Fruit fly (Drosophila melanogaster): Measurements from ENCODE around the gene Pgam5.

The Pgam5 gene

dm6 chrX:1873515-1874126 lies at the start of gene Pgam5, which contains the start of gene Vps26 (continued):
- TF ChIP-seq CG30020 (tag; optimal IDR thresholded peaks at IDR 0.05) (peak; percentile 48), h (optimal IDR thresholded peaks at IDR 0.05) (no peak), Elba2 (GFP tag; optimal IDR thresholded peaks at IDR 0.05) (peak; percentile 83), CG32772 (GFP tag; IDR thresholded peaks at IDR 0.05) (0 out of 2 replicates have a peak, but pooled peaks have one; percentile 28), D19A (tag; optimal IDR thresholded peaks at IDR 0.05) (no peak)

DNA sequence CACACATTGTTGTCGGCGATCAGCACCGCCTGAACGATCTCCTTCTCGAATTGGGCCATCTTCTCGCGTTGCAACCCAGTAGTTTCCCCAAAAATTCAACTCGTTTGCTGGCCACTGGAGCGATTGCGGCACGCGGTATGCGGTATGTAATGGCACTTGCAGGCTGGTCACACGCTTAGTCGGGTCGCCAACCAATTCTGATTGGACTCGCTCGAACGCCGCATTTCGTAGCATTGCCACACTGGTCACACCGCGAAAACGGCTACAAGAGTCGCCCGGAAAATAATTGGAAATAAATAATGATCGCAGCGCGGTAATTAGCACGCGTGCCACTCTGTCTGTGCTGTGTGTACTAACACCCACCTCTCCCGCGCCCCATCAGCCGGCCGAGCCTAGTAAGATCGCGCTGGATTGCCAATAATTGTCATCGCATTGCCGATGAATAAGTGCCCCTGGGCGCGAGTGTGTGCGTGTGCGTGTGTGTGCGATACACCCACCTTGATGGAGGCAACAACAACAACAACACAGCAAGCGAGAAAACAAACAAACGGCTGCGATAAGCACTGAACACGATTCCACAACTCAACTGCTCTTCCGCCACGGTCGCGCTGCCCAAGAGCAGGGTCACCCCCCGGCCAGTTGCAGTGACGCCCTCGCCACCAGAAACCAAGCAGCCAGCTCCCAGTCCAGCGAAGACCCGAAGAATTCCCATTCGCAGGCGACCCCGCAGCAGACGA lies 49.6 kb upstream of the Pgam5 start, which contains the start of the genes eIF2Bepsilon and Ocrl:
Gene eIF2Bepsilon, minus strand, starts transcription at position 110 of the 737 bp plus-strand sequence.
Gene Ocrl, plus strand, starts transcription at position 217 of the 737 bp plus-strand sequence.
- TF ChIP-seq z (GFP tag; IDR thresholded peaks at IDR 0.05) (no peak), cg (GFP tag; optimal IDR thresholded peaks at IDR 0.05) (peak; percentile 87), HmgD (GFP tag; optimal IDR thresholded peaks at IDR 0.05) (peak; percentile 73), pita (GFP tag; optimal IDR thresholded peaks at IDR 0.05) (peak; percentile 73), CrebB (tag; optimal IDR thresholded peaks at IDR 0.05) (no peak), Fer1 (GFP tag; optimal IDR thresholded peaks at IDR 0.05) (peak; percentile 53), amos (GFP tag; IDR thresholded peaks at IDR 0.05; ENCODE audit: partially characterized antibody) (peak; percentile 46), HLH4C (GFP tag; IDR thresholded peaks at IDR 0.05; ENCODE audit: partially characterized antibody) (0 out of 3 replicates have a peak, but pooled peaks have one; percentile 28), bab2 (GFP tag; optimal IDR thresholded peaks at IDR 0.05) (no peak), CG31441 (GFP tag; IDR thresholded peaks at IDR 0.05) (no peak), GATAe (GFP tag; conservative IDR thresholded peaks at IDR 0.05) (no peak), CTCF (GFP tag; optimal IDR thresholded peaks at IDR 0.05) (peak; percentile 36), Dp (GFP tag; optimal IDR thresholded peaks at IDR 0.05) (peak; percentile 55), seq (GFP tag; IDR thresholded peaks at IDR 0.05) (no peak), CG10274 (GFP tag; optimal IDR thresholded peaks at IDR 0.05) (peak; percentile 59), Mad (GFP tag; optimal IDR thresholded peaks at IDR 0.05) (peak; percentile 4), CG14860 (GFP tag; IDR thresholded peaks at IDR 0.05; ENCODE audit: partially characterized antibody) (no peak), CG33213 (GFP tag; optimal IDR thresholded peaks at IDR 0.05) (peak; percentile 53), Lhr (GFP tag; optimal IDR thresholded peaks at IDR 0.05) (peak; percentile 83), Deaf1 (tag; optimal IDR thresholded peaks at IDR 0.05) (peak; percentile 63), CG10543 (GFP tag; optimal IDR thresholded peaks at IDR 0.05) (peak; percentile 28), mirr (GFP tag; optimal IDR thresholded peaks at IDR 0.05) (peak; percentile 33), nerfin-1 (tag; optimal IDR thresholded peaks at IDR 0.05) (peak; percentile 49), CG30403 (GFP tag; optimal IDR thresholded peaks at IDR 0.05) (peak; percentile 4), Rfx (GFP tag; IDR thresholded peaks at IDR 0.05) (0 out of 2 replicates have a peak, but pooled peaks have one; percentile 9), insv (GFP tag; optimal IDR thresholded peaks at IDR 0.05) (peak; percentile 93 to 99), CG12391 (tag; optimal IDR thresholded peaks at IDR 0.05) (peak; percentile 33), CG2120 (GFP tag; optimal IDR thresholded peaks at IDR 0.05) (peak; percentile 0), row (GFP tag; IDR thresholded peaks at IDR 0.05) (peak; percentile 23; the same call in 1 of the 3 replicates), Bdp1 (GFP tag; optimal IDR thresholded peaks at IDR 0.05) (peak; percentile 7), nmo (GFP tag; optimal IDR thresholded peaks at IDR 0.05) (peak; percentile 39), sens (GFP tag) (peak; percentile 20), MBD-R2 (GFP tag; IDR thresholded peaks at IDR 0.05) (peak; percentile 94), CG14710 (tag; optimal IDR thresholded peaks at IDR 0.05) (peak; percentile 62), kah (GFP tag; optimal IDR thresholded peaks at IDR 0.05) (peak; percentile 38), CG6683 (GFP tag; optimal IDR thresholded peaks at IDR 0.05) (peak; percentile 3), zen (tag; optimal IDR thresholded peaks at IDR 0.05) (peak; percentile 56), CG1603 (tag; optimal IDR thresholded peaks at IDR 0.05) (no peak), BEAF-32 (GFP tag; optimal IDR thresholded peaks at IDR 0.05) (peak; percentile 59), CG3847 (GFP tag; IDR thresholded peaks at IDR 0.05) (peak; percentile 67), CG9609 (GFP tag; optimal IDR thresholded peaks at IDR 0.05) (peak; percentile 11), CG13287 (GFP tag; IDR thresholded peaks at IDR 0.05; ENCODE audit: partially characterized antibody) (peak; percentile 44; the same call in 1 of the 2 replicates)

Measured in whole organism, embryonic.